Fruit fly (Drosophila melanogaster) whole organism, embryonic: Measurements from ENCODE around the gene CG11672.

Experiments used
- B-H1 ChIP-seq: fragments of 200-800 bp; sonication (Bioruptor generic); IDR thresholded peaks from 3 replicates; pipeline ENCODE4 v1.3.6; 2022; ENCODE audit warnings: missing biosample characterization, missing genetic modification characterization
- BEAF-32 ChIP-seq: fragments of 200-800 bp; sonication (Bioruptor generic); optimal IDR thresholded peaks from 3 replicates; lab custom pipeline; 2017; ENCODE audit warnings: missing biosample characterization, missing genetic modification characterization, mild to moderate bottlenecking, moderate library complexity, missing genetic modification reagents
- Bgb ChIP-seq: fragments of 200-800 bp; sonication (Bioruptor generic); IDR thresholded peaks from 2 replicates; pipeline ENCODE4 v1.3.6; 2022; ENCODE audit warnings: missing biosample characterization, missing genetic modification characterization; ENCODE audit not compliant: partially characterized antibody
- CG10654 ChIP-seq: fragments of 200-800 bp; sonication (Bioruptor generic); optimal IDR thresholded peaks from 2 replicates; lab custom pipeline; 2016; ENCODE audit warnings: missing biosample characterization, missing genetic modification characterization
- CG11504 ChIP-seq: fragments of 200-800 bp; sonication (Bioruptor generic); optimal IDR thresholded peaks from 3 replicates; lab custom pipeline; 2019; ENCODE audit warnings: missing biosample characterization, mild to moderate bottlenecking, missing genetic modification characterization, moderate library complexity
- CG12659 ChIP-seq: fragments of 200-800 bp; sonication (Bioruptor generic); optimal IDR thresholded peaks from 3 replicates; lab custom pipeline; 2017; ENCODE audit warnings: mild to moderate bottlenecking, missing biosample characterization, missing genetic modification reagents, missing genetic modification characterization
- CG13287 ChIP-seq: fragments of 200-800 bp; sonication (Bioruptor generic); IDR thresholded peaks from 2 replicates; pipeline ENCODE4 v1.3.6; 2022; ENCODE audit warnings: missing biosample characterization, missing genetic modification characterization; ENCODE audit not compliant: partially characterized antibody
- CG13424 ChIP-seq: fragments of 200-800 bp; sonication (Bioruptor generic); optimal IDR thresholded peaks from 2 replicates; lab custom pipeline; 2019; ENCODE audit warnings: missing biosample characterization, mild to moderate bottlenecking, missing genetic modification characterization, moderate library complexity
- CG1603 ChIP-seq: fragments of 200-800 bp; sonication (Bioruptor generic); optimal IDR thresholded peaks from 2 replicates; lab custom pipeline; 2019; ENCODE audit warnings: missing biosample characterization, mild to moderate bottlenecking, missing genetic modification characterization, moderate library complexity
- CG16813 ChIP-seq: fragments of 200-800 bp; sonication (Bioruptor generic); IDR thresholded peaks from 3 replicates; pipeline ENCODE4 v1.3.6; 2022; ENCODE audit warnings: missing biosample characterization, missing genetic modification characterization; ENCODE audit not compliant: partially characterized antibody
- CG17829 ChIP-seq: fragments of 200-800 bp; optimal IDR thresholded peaks from 2 replicates; lab custom pipeline; 2019; ENCODE audit warnings: missing biosample characterization, mild to moderate bottlenecking, missing genetic modification characterization, moderate library complexity
- CG2116 ChIP-seq: fragments of 200-800 bp; sonication (Bioruptor generic); optimal IDR thresholded peaks from 3 replicates; lab custom pipeline; 2018; ENCODE audit warnings: missing biosample characterization, mild to moderate bottlenecking, missing genetic modification characterization
- CG2129 ChIP-seq: fragments of 200-800 bp; sonication (Bioruptor generic); IDR thresholded peaks from 2 replicates; pipeline ENCODE4 v1.3.6; 2022; ENCODE audit warnings: missing biosample characterization, missing genetic modification characterization; ENCODE audit not compliant: partially characterized antibody
- CG31441 ChIP-seq: fragments of 200-800 bp; sonication (Bioruptor generic); IDR thresholded peaks from 2 replicates; pipeline ENCODE4 v1.3.6; 2022; ENCODE audit warnings: missing biosample characterization, missing genetic modification characterization
- CG34422 ChIP-seq: fragments of 200-800 bp; sonication (Bioruptor generic); IDR thresholded peaks from 3 replicates; pipeline ENCODE4 v1.3.6; 2022; ENCODE audit warnings: missing biosample characterization, missing genetic modification characterization
- CG3995 ChIP-seq: fragments of 200-800 bp; sonication (Bioruptor generic); optimal IDR thresholded peaks from 3 replicates; lab custom pipeline; 2016; ENCODE audit warnings: missing biosample characterization, missing genetic modification characterization
- CG42726 ChIP-seq: fragments of 200-800 bp; sonication (Bioruptor generic); IDR thresholded peaks from 2 replicates; pipeline ENCODE4 v1.3.6; 2022; ENCODE audit warnings: missing biosample characterization, missing genetic modification characterization; ENCODE audit not compliant: partially characterized antibody
- CG5245 ChIP-seq: fragments of 200-800 bp; sonication (Bioruptor generic); optimal IDR thresholded peaks from 3 replicates; lab custom pipeline; 2016; ENCODE audit warnings: missing biosample characterization, missing genetic modification characterization
- CG7271 ChIP-seq: fragments of 200-800 bp; sonication (Bioruptor generic); optimal IDR thresholded peaks from 2 replicates; lab custom pipeline; 2018; ENCODE audit warnings: missing biosample characterization, mild to moderate bottlenecking, missing genetic modification characterization, moderate library complexity
- CG9797 ChIP-seq: fragments of 200-800 bp; sonication (Bioruptor generic); optimal IDR thresholded peaks from 3 replicates; lab custom pipeline; 2018; ENCODE audit warnings: missing biosample characterization, mild to moderate bottlenecking, missing genetic modification characterization
- CG9817 ChIP-seq: fragments of 200-800 bp; sonication (Bioruptor generic); optimal IDR thresholded peaks from 2 replicates; lab custom pipeline; 2018; ENCODE audit warnings: missing biosample characterization, mild to moderate bottlenecking, missing genetic modification characterization, moderate library complexity
- Dip2 ChIP-seq: fragments of 200-800 bp; sonication (Bioruptor generic); IDR thresholded peaks from 2 replicates; pipeline ENCODE4 v1.3.6; 2022; ENCODE audit warnings: missing biosample characterization, missing genetic modification characterization
- Dll ChIP-seq: fragments of 200-800 bp; sonication (Bioruptor generic); IDR thresholded peaks from 4 replicates; pipeline ENCODE4 v1.3.6; 2022; ENCODE audit warnings: missing biosample characterization, missing genetic modification characterization; ENCODE audit not compliant: partially characterized antibody
- Doc3 ChIP-seq: fragments of 200-800 bp; sonication (Bioruptor generic); IDR thresholded peaks from 3 replicates; pipeline ENCODE4 v1.3.6; 2022; ENCODE audit warnings: missing biosample characterization, missing genetic modification characterization; ENCODE audit not compliant: partially characterized antibody
- Dref ChIP-seq: fragments of 200-800 bp; sonication (Bioruptor generic); IDR thresholded peaks from 2 replicates; pipeline ENCODE4 v1.3.6; 2022; ENCODE audit warnings: missing biosample characterization, missing genetic modification characterization
- Drgx ChIP-seq: fragments of 200-800 bp; sonication (Bioruptor generic); IDR thresholded peaks from 2 replicates; pipeline ENCODE4 v1.3.6; 2022; ENCODE audit warnings: missing biosample characterization, missing genetic modification characterization
- Fer1 ChIP-seq: fragments of 200-800 bp; sonication (Bioruptor generic); optimal IDR thresholded peaks from 2 replicates; lab custom pipeline; 2017; ENCODE audit warnings: missing biosample characterization, mild to moderate bottlenecking, missing genetic modification characterization
- Med ChIP-seq: fragments of 200-800 bp; sonication (Bioruptor generic); peaks from one replicate; lab custom pipeline; 2016; ENCODE audit warnings: missing biosample characterization, missing genetic modification characterization, mild to moderate bottlenecking, inconsistent platforms, moderate library complexity
- Myb ChIP-seq: fragments of 200-800 bp; sonication (Bioruptor generic); optimal IDR thresholded peaks from 2 replicates; lab custom pipeline; 2016; ENCODE audit warnings: missing biosample characterization, missing genetic modification characterization
- Opbp ChIP-seq: fragments of 200-800 bp; sonication (Bioruptor generic); IDR thresholded peaks from 3 replicates; pipeline ENCODE4 v1.3.6; 2022; ENCODE audit warnings: missing biosample characterization, missing genetic modification characterization; ENCODE audit not compliant: partially characterized antibody
- Sry-δ ChIP-seq: fragments of 200-800 bp; sonication (Bioruptor generic); optimal IDR thresholded peaks from 2 replicates; lab custom pipeline; 2016; ENCODE audit warnings: missing biosample characterization, missing genetic modification characterization
- Ssrp ChIP-seq: fragments of 200-800 bp; sonication (Bioruptor generic); optimal IDR thresholded peaks from 2 replicates; lab custom pipeline; 2018; ENCODE audit warnings: missing biosample characterization, mild to moderate bottlenecking, missing genetic modification characterization, moderate library complexity
- Usf ChIP-seq: fragments of 200-800 bp; sonication (Bioruptor generic); optimal IDR thresholded peaks from 2 replicates; lab custom pipeline; 2017; ENCODE audit warnings: missing genotype, missing biosample characterization, missing genetic modification characterization
- bbx ChIP-seq: fragments of 200-800 bp; sonication (Bioruptor generic); IDR thresholded peaks from 2 replicates; pipeline ENCODE4 v1.3.6; 2022; ENCODE audit warnings: missing biosample characterization, missing genetic modification characterization; ENCODE audit not compliant: partially characterized antibody
- gfzf ChIP-seq: fragments of 200-800 bp; sonication (Bioruptor generic); optimal IDR thresholded peaks from 2 replicates; lab custom pipeline; 2016; ENCODE audit warnings: missing biosample characterization, mild to moderate bottlenecking, missing genetic modification characterization, moderate library complexity
- grau ChIP-seq: fragments of 200-800 bp; optimal IDR thresholded peaks from 3 replicates; lab custom pipeline; 2019; ENCODE audit warnings: missing biosample characterization, mild to moderate bottlenecking, missing genetic modification characterization, moderate library complexity
- gt ChIP-seq: fragments of 200-800 bp; sonication (Bioruptor generic); IDR thresholded peaks from 2 replicates; pipeline ENCODE4 v1.3.6; 2022; ENCODE audit warnings: missing biosample characterization, missing genetic modification characterization
- hbn ChIP-seq: fragments of 200-800 bp; sonication (Bioruptor generic); IDR thresholded peaks from 2 replicates; pipeline ENCODE4 v1.3.6; 2022; ENCODE audit warnings: missing biosample characterization, missing genetic modification characterization; ENCODE audit not compliant: partially characterized antibody
- ind ChIP-seq: fragments of 200-800 bp; sonication (Bioruptor generic); optimal IDR thresholded peaks from 3 replicates; lab custom pipeline; 2016; ENCODE audit warnings: missing biosample characterization, missing genetic modification characterization
- inv ChIP-seq: fragments of 200-800 bp; sonication (Bioruptor generic); IDR thresholded peaks from 2 replicates; pipeline ENCODE4 v1.3.6; 2022; ENCODE audit warnings: missing biosample characterization, missing genetic modification characterization; ENCODE audit not compliant: partially characterized antibody
- nmo ChIP-seq: fragments of 200-800 bp; sonication (Bioruptor generic); optimal IDR thresholded peaks from 2 replicates; lab custom pipeline; 2018; ENCODE audit warnings: missing biosample characterization, mild to moderate bottlenecking, missing genetic modification characterization, moderate library complexity
- ranshi ChIP-seq: fragments of 200-800 bp; sonication (Bioruptor generic); IDR thresholded peaks from 2 replicates; pipeline ENCODE4 v1.3.6; 2022; ENCODE audit warnings: missing biosample characterization, missing genetic modification characterization
- sd ChIP-seq: fragments of 200-800 bp; sonication (Bioruptor generic); optimal IDR thresholded peaks from 3 replicates; lab custom pipeline; 2018; ENCODE audit warnings: missing biosample characterization, mild to moderate bottlenecking, missing genetic modification characterization, moderate library complexity
- slp2 ChIP-seq: fragments of 200-800 bp; sonication (Bioruptor generic); optimal IDR thresholded peaks from 2 replicates; lab custom pipeline; 2016; ENCODE audit warnings: missing biosample characterization, missing genetic modification characterization
- stwl ChIP-seq: fragments of 200-800 bp; sonication (Bioruptor generic); optimal IDR thresholded peaks from 3 replicates; lab custom pipeline; 2018; ENCODE audit warnings: missing biosample characterization, mild to moderate bottlenecking, missing genetic modification characterization, moderate library complexity
- tll ChIP-seq, 2 experiments: fragments of 200-800 bp in 1 of 2; fragments of >200 bp in 1 of 2; sonication (Bioruptor generic) in 1 of 2; optimal IDR thresholded peaks; 2 replicates each; lab custom pipeline; 2017 to 2019; ENCODE audit warnings: missing biosample characterization in 2 of 2, missing genetic modification characterization in 2 of 2, mild to moderate bottlenecking in 1 of 2, moderate library complexity in 1 of 2
- trem ChIP-seq: fragments of 200-800 bp; optimal IDR thresholded peaks from 3 replicates; lab custom pipeline; 2019; ENCODE audit warnings: missing biosample characterization, mild to moderate bottlenecking, missing genetic modification characterization, moderate library complexity
- tx ChIP-seq: fragments of 200-800 bp; sonication (Bioruptor generic); optimal IDR thresholded peaks from 2 replicates; lab custom pipeline; 2016; ENCODE audit warnings: missing biosample characterization, missing genetic modification characterization

Gene CG11672

dm6 chr3R:8313038-8313437 lies 22.7 kb upstream of the CG11672 start, which contains the start of gene CG7483:
Gene CG7483, plus strand, starts transcription at chr3R:8313208.
- TF ChIP-seq Dref, result peak; percentile 97
- peak; percentile 54 for TF ChIP-seq CG9797 (GFP tag; lab: Kevin White, UChicago)
- TF ChIP-seq Doc3 (GFP tag; lab: Robert Waterston, UW), result peak; percentile 77
- TF ChIP-seq CG12659, result peak; percentile 42
- TF ChIP-seq Bgb, result peak; percentile 86
- TF ChIP-seq Ssrp (tag; lab: Kevin White, UChicago), result no peak
- TF ChIP-seq CG9817 (tag; lab: Kevin White, UChicago), result no peak
- peak; percentile 22 for TF ChIP-seq nmo (GFP tag; lab: Kevin White, UChicago)
- TF ChIP-seq gt, result no peak
- TF ChIP-seq bbx (GFP tag; lab: Robert Waterston, UW), result peak; percentile 84
- no peak for TF ChIP-seq B-H1 (GFP tag; lab: Robert Waterston, UW)
- TF ChIP-seq slp2 (GFP tag; lab: Kevin White, UChicago), result no peak
- TF ChIP-seq Usf (GFP tag; lab: Kevin White, UChicago), result no peak
- TF ChIP-seq stwl (tag; lab: Kevin White, UChicago), result peak; percentile 30
- peak; percentile 66 for TF ChIP-seq CG2129 (GFP tag; lab: Robert Waterston, UW)
- TF ChIP-seq CG5245 (GFP tag; lab: Kevin White, UChicago), result no peak
- peak; percentile 0 for TF ChIP-seq grau (tag; lab: Kevin White, UChicago)
- peak; percentile 59 for TF ChIP-seq inv (GFP tag; lab: Robert Waterston, UW)
- no peak for TF ChIP-seq tx (GFP tag; lab: Kevin White, UChicago)
- TF ChIP-seq Fer1 (GFP tag; lab: Kevin White, UChicago), result peak; percentile 26
- peak; percentile 3 for TF ChIP-seq CG7271 (tag; lab: Kevin White, UChicago)
- peak in 1 of 2 experiments; percentile 18 for TF ChIP-seq tll (GFP tag; optimal IDR thresholded peaks at IDR 0.05; lab: Kevin White, UChicago)
- TF ChIP-seq gfzf (GFP tag; lab: Kevin White, UChicago), result peak; percentile 30
- TF ChIP-seq CG42726 (GFP tag; lab: Robert Waterston, UW), result 0 out of 2 replicates have a peak, but pooled peaks have one; percentile 39
- peak; percentile 52; the same call in 1 of the 3 replicates for TF ChIP-seq CG34422 (GFP tag; lab: Robert Waterston, UW)
- TF ChIP-seq CG2116, result peak; percentile 70
- peak; percentile 36 for TF ChIP-seq CG17829 (tag; lab: Kevin White, UChicago)
- TF ChIP-seq Dll (GFP tag; lab: Robert Waterston, UW), result peak; percentile 89
- peak; percentile 80 for TF ChIP-seq BEAF-32 (GFP tag; lab: Kevin White, UChicago)
- no peak for TF ChIP-seq ranshi (GFP tag; lab: Robert Waterston, UW)
- peak; percentile 87 for TF ChIP-seq hbn (GFP tag; lab: Robert Waterston, UW)
- peak; percentile 58 for TF ChIP-seq trem
- TF ChIP-seq CG13424 (tag; lab: Kevin White, UChicago), result no peak
- peak; percentile 95 for TF ChIP-seq CG13287 (GFP tag; lab: Robert Waterston, UW)
- TF ChIP-seq ind (GFP tag; lab: Kevin White, UChicago), result no peak
- TF ChIP-seq Sry-δ, result peak; percentile 87
- TF ChIP-seq CG3995 (GFP tag; lab: Kevin White, UChicago), result peak; percentile 15
- TF ChIP-seq CG31441 (GFP tag; lab: Robert Waterston, UW), result 0 out of 2 replicates have a peak, but pooled peaks have one; percentile 18
- peak; percentile 64 for TF ChIP-seq Med (GFP tag; lab: Kevin White, UChicago)
- peak; percentile 82; the same call in 2 of the 3 replicates for TF ChIP-seq Opbp
- TF ChIP-seq CG10654 (GFP tag; lab: Kevin White, UChicago), result no peak
- TF ChIP-seq CG16813 (GFP tag; lab: Robert Waterston, UW), result peak; percentile 79
- TF ChIP-seq sd (tag; lab: Kevin White, UChicago), result peak; percentile 56
- TF ChIP-seq CG1603 (tag; lab: Kevin White, UChicago), result peak; percentile 13
- peak; percentile 4 for TF ChIP-seq Myb (GFP tag; lab: Kevin White, UChicago)
- TF ChIP-seq Drgx (GFP tag; lab: Robert Waterston, UW), result no peak
- no peak for TF ChIP-seq Dip2 (GFP tag; lab: Robert Waterston, UW)
- TF ChIP-seq CG11504 (tag; lab: Kevin White, UChicago), result peak; percentile 86
